Worm (Caenorhabditis elegans) whole organism, late embryonic: ENCODE data around the gene C49F8.1.

ENCODE experiments used
- C38D4.7 ChIP-seq: fragments of 200-800 bp; sonication (Bioruptor generic); optimal IDR thresholded peaks from 2 replicates; lab custom pipeline; 2018; ENCODE audit warnings: mild to moderate bottlenecking, missing genetic modification characterization, moderate library complexity, missing compliant biosample characterization
- F13H6.1 ChIP-seq: sonication (generic microtip); optimal IDR thresholded peaks from 2 replicates; lab custom pipeline; 2016; ENCODE audit warnings: missing genetic modification characterization, missing compliant biosample characterization
- K09A11.1 ChIP-seq: sonication (generic microtip); optimal IDR thresholded peaks from 2 replicates; lab custom pipeline; 2017; ENCODE audit warnings: antibody characterized with exemption, mild to moderate bottlenecking, missing genetic modification characterization, missing compliant biosample characterization; ENCODE audit not compliant: insufficient read depth
- T23F11.4 ChIP-seq: fragments of 200-800 bp; sonication (Bioruptor generic); optimal IDR thresholded peaks from 2 replicates; lab custom pipeline; 2018; ENCODE audit warnings: mild to moderate bottlenecking, missing genetic modification characterization, missing compliant biosample characterization
- ahr-1 ChIP-seq: sonication (generic microtip); optimal IDR thresholded peaks from 2 replicates; lab custom pipeline; 2016; ENCODE audit warnings: missing genetic modification characterization, missing compliant biosample characterization
- ceh-14 ChIP-seq: sonication (generic microtip); optimal IDR thresholded peaks from 2 replicates; lab custom pipeline; 2016; ENCODE audit warnings: missing genotype, missing genetic modification characterization, missing compliant biosample characterization
- ceh-2 ChIP-seq: sonication (generic microtip); optimal IDR thresholded peaks from 2 replicates; lab custom pipeline; 2016; ENCODE audit warnings: missing genotype, missing genetic modification characterization, missing compliant biosample characterization
- ceh-22 ChIP-seq: sonication (generic microtip); optimal IDR thresholded peaks from 2 replicates; lab custom pipeline; 2017; ENCODE audit warnings: missing biosample characterization, missing genetic modification characterization
- ceh-30 ChIP-seq: fragments of 150-350 bp; optimal IDR thresholded peaks from 2 replicates; lab custom pipeline; 2014; ENCODE audit warnings: missing biosample characterization, missing genetic modification characterization
- ceh-34 ChIP-seq: sonication (generic microtip); optimal IDR thresholded peaks from 2 replicates; lab custom pipeline; 2016; ENCODE audit warnings: mild to moderate bottlenecking, missing genetic modification characterization, missing compliant biosample characterization
- ceh-45 ChIP-seq: fragments of 200-800 bp; sonication (Bioruptor generic); IDR thresholded peaks from 2 replicates; pipeline ENCODE4 v1.3.6; 2022; ENCODE audit warnings: missing genetic modification reagents, missing genetic modification characterization, missing compliant biosample characterization
- che-1 ChIP-seq: sonication (generic microtip); optimal IDR thresholded peaks from 2 replicates; lab custom pipeline; 2016; ENCODE audit warnings: mild to moderate bottlenecking, missing genetic modification characterization, missing compliant biosample characterization
- dmd-4 ChIP-seq: sonication (generic microtip); optimal IDR thresholded peaks from 2 replicates; lab custom pipeline; 2016; ENCODE audit warnings: borderline replicate concordance, missing genetic modification characterization, missing compliant biosample characterization
- dve-1 ChIP-seq: sonication (generic microtip); optimal IDR thresholded peaks from 2 replicates; lab custom pipeline; 2017; ENCODE audit warnings: antibody characterized with exemption, mild to moderate bottlenecking, missing genetic modification characterization, missing compliant biosample characterization
- elt-2 ChIP-seq: sonication (generic microtip); optimal IDR thresholded peaks from 2 replicates; lab custom pipeline; 2016; ENCODE audit warnings: missing genetic modification reagents, missing genetic modification characterization, missing compliant biosample characterization
- eyg-1 ChIP-seq: sonication (generic microtip); optimal IDR thresholded peaks from 2 replicates; lab custom pipeline; 2016; ENCODE audit warnings: missing genotype, missing genetic modification characterization, missing compliant biosample characterization
- fkh-10 ChIP-seq: fragments of 150-350 bp; optimal IDR thresholded peaks from 2 replicates; lab custom pipeline; 2014; ENCODE audit warnings: missing biosample characterization, missing genetic modification reagents, missing genetic modification characterization
- fkh-6 ChIP-seq: sonication (generic microtip); optimal IDR thresholded peaks from 2 replicates; lab custom pipeline; 2016; ENCODE audit warnings: missing genetic modification characterization, missing compliant biosample characterization
- hlh-6 ChIP-seq: sonication (generic microtip); optimal IDR thresholded peaks from 2 replicates; lab custom pipeline; 2016; ENCODE audit warnings: missing genotype, missing genetic modification characterization, missing compliant biosample characterization
- lim-6 ChIP-seq: sonication (generic microtip); optimal IDR thresholded peaks from 2 replicates; lab custom pipeline; 2016; ENCODE audit warnings: missing genetic modification characterization, missing compliant biosample characterization
- nfya-1 ChIP-seq: sonication (generic microtip); optimal IDR thresholded peaks from 2 replicates; lab custom pipeline; 2017; ENCODE audit warnings: missing genetic modification characterization, mild to moderate bottlenecking, missing compliant biosample characterization, antibody characterized with exemption, moderate library complexity
- nhr-11 ChIP-seq: fragments of 150-350 bp; optimal IDR thresholded peaks from 2 replicates; lab custom pipeline; 2014; ENCODE audit warnings: missing biosample characterization, missing genetic modification characterization
- nhr-232 ChIP-seq: sonication (generic microtip); optimal IDR thresholded peaks from 2 replicates; lab custom pipeline; 2016; ENCODE audit warnings: missing genetic modification characterization, missing compliant biosample characterization
- odd-2 ChIP-seq: sonication (generic microtip); optimal IDR thresholded peaks from 2 replicates; lab custom pipeline; 2017; ENCODE audit warnings: antibody characterized with exemption, mild to moderate bottlenecking, missing genetic modification characterization, missing compliant biosample characterization
- pax-1 ChIP-seq: fragments of 150-350 bp; optimal IDR thresholded peaks from 2 replicates; lab custom pipeline; 2014; ENCODE audit warnings: missing biosample characterization, missing genetic modification characterization
- pha-2 ChIP-seq: sonication (generic microtip); optimal IDR thresholded peaks from 2 replicates; lab custom pipeline; 2017; ENCODE audit warnings: mild to moderate bottlenecking, missing genetic modification characterization, missing compliant biosample characterization
- rnt-1 ChIP-seq: sonication (generic microtip); optimal IDR thresholded peaks from 2 replicates; lab custom pipeline; 2016; ENCODE audit warnings: missing genetic modification characterization, missing compliant biosample characterization
- sdc-2 ChIP-seq: sonication (generic microtip); optimal IDR thresholded peaks from 2 replicates; lab custom pipeline; 2016; ENCODE audit warnings: missing genotype, missing genetic modification characterization, missing compliant biosample characterization
- sox-4 ChIP-seq: sonication (generic microtip); optimal IDR thresholded peaks from 2 replicates; lab custom pipeline; 2017; ENCODE audit warnings: mild to moderate bottlenecking, missing genetic modification characterization, inconsistent platforms, missing compliant biosample characterization
- syd-9 ChIP-seq: sonication (generic microtip); optimal IDR thresholded peaks from 2 replicates; lab custom pipeline; 2016; ENCODE audit warnings: mild to moderate bottlenecking, missing genetic modification characterization, moderate library complexity, missing compliant biosample characterization
- tbx-2 ChIP-seq: sonication (generic microtip); optimal IDR thresholded peaks from 2 replicates; lab custom pipeline; 2016; ENCODE audit warnings: missing genetic modification characterization, missing compliant biosample characterization
- ttx-3 ChIP-seq: sonication (generic microtip); optimal IDR thresholded peaks from 2 replicates; lab custom pipeline; 2016; ENCODE audit warnings: missing genetic modification reagents, missing genetic modification characterization, missing compliant biosample characterization
- unc-55 ChIP-seq: sonication (generic microtip); optimal IDR thresholded peaks from 2 replicates; lab custom pipeline; 2017; ENCODE audit warnings: missing biosample characterization, missing genetic modification reagents, missing genetic modification characterization

Gene C49F8.1

ce11 chrX:13401311-13401710 lies 36.5 kb upstream of the C49F8.1 start:
- TF ChIP-seq pax-1 (tag; lab: Kevin White, UChicago), result peak; percentile 21
- TF ChIP-seq dve-1 (tag; lab: Kevin White, UChicago), result no peak

ce11 chrX:13399221-13399620 lies 34.4 kb upstream of the C49F8.1 start, which contains the start of gene F02C12.2:
F02C12.2 (minus strand) TSS chrX:13399321.
- no peak for TF ChIP-seq ttx-3 (tag; lab: Kevin White, UChicago)
- TF ChIP-seq nhr-232, result no peak
- TF ChIP-seq elt-2, result no peak
- no peak for TF ChIP-seq fkh-6 (tag; lab: Kevin White, UChicago)
- no peak for TF ChIP-seq ceh-45 (GFP tag; lab: Robert Waterston, UW)
- TF ChIP-seq hlh-6 (tag; lab: Kevin White, UChicago), result no peak
- TF ChIP-seq nfya-1 (tag; lab: Kevin White, UChicago), result no peak
- TF ChIP-seq ceh-34 (tag; lab: Kevin White, UChicago), result no peak
- no peak for TF ChIP-seq ceh-30 (tag; lab: Kevin White, UChicago)
- no peak for TF ChIP-seq ceh-22 (tag; lab: Kevin White, UChicago)

DNA sequence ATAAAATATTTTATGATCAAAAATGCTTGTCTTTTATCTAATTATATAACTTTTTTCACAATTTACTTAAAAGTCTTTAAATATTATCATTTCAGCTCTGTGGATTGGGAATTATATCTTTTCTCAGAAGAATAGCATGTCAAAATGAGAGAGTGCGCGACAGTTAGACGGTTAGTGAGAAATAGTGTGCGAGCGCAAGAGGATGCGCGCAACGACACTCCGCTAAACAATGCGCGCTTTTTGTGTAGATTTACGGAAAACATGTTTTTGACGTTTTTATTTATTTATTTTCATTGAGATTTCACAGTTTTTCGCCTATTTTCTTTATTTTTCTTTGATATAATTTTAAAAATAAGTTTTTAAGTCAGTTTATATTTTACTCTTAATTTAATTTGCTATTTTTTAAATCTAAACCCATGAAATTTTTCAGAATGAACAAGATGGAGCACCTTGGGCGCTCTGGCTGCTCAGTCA lies 31.8 kb upstream of the C49F8.1 start, which contains the start of gene F02C12.3:
TSS of gene F02C12.3 (plus strand) at position 424 of the 474 bp plus-strand sequence.
- TF ChIP-seq F13H6.1 (tag; lab: Kevin White, UChicago) (no peak), ceh-14 (tag; lab: Kevin White, UChicago) (no peak), dve-1 (tag; lab: Kevin White, UChicago) (peak; percentile 51), odd-2 (no peak), pax-1 (tag; lab: Kevin White, UChicago) (peak; percentile 60), dmd-4 (tag; lab: Kevin White, UChicago) (no peak), unc-55 (peak; percentile 35), pha-2 (tag; lab: Kevin White, UChicago) (no peak), nfya-1 (tag; lab: Kevin White, UChicago) (peak; percentile 58), sdc-2 (tag; lab: Kevin White, UChicago) (peak; percentile 28)

DNA sequence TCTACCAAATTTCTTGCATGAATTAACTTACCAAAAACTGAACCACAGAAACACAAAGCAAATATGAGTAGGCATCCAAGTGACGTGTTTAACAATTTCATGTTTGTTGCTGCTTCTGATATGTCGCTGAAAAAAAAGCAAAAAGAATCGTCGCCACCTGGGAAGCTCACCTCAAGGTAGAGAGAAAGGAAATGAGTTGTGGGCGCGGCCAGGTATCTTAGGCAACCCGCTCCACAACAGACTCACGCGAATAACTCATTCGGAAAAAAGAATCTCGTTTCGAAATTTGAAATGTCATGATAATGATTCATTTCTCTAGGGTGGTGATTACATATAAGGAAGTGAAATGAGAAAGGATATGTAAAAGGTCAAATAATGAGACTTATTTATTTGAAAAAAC lies 30.2 kb upstream of the C49F8.1 start, which contains the start of gene irld-2:
TSS of gene irld-2 (minus strand) at position 101 of the 400 bp plus-strand sequence.
- TF ChIP-seq syd-9 (tag; lab: Kevin White, UChicago) (no peak), ttx-3 (tag; lab: Kevin White, UChicago) (no peak), ceh-2 (tag; lab: Kevin White, UChicago) (no peak), C38D4.7 (GFP tag; lab: Kevin White, UChicago) (no peak), rnt-1 (tag; lab: Kevin White, UChicago) (no peak), fkh-10 (GFP tag; lab: Kevin White, UChicago) (no peak), nhr-11 (tag; lab: Kevin White, UChicago) (no peak), ahr-1 (tag; lab: Kevin White, UChicago) (no peak), ceh-30 (tag; lab: Kevin White, UChicago) (no peak), lim-6 (no peak), eyg-1 (tag; lab: Kevin White, UChicago) (no peak), nfya-1 (tag; lab: Kevin White, UChicago) (no peak), tbx-2 (tag; lab: Kevin White, UChicago) (no peak), sox-4 (tag; lab: Kevin White, UChicago) (no peak), T23F11.4 (no peak), fkh-6 (tag; lab: Kevin White, UChicago) (no peak), K09A11.1 (no peak)

DNA sequence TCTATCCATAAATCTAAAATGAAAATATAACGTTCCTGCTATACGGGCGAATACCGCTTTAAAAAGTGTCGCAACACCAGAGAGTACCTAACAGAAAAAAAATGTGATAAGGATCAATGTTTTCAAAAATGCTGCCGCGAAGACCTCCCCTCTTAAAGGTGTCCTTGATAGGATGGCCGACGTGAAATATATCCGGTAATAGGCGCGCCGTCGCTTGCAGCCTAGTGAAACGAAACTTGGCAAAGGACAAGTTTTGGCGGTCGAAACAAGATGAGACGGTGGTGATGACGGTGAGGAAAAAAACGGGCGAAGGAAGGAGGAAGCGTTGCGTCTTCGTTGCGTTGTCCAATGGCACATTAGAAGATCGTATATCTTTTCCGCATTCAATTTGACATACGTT lies 24.0 kb upstream of the C49F8.1 start:
- no peak for TF ChIP-seq nfya-1 (tag; lab: Kevin White, UChicago)
- TF ChIP-seq nhr-11 (tag; lab: Kevin White, UChicago), result no peak
- no peak for TF ChIP-seq fkh-6 (tag; lab: Kevin White, UChicago)
- no peak for TF ChIP-seq che-1 (tag; lab: Kevin White, UChicago)
